Fruit fly (Drosophila melanogaster) whole organism, pupa: ENCODE results near the gene Golgin104.

Experiments
- CG12605 ChIP-seq: fragments of 200-800 bp; sonication (Bioruptor generic); IDR thresholded peaks from 2 replicates; pipeline ENCODE4 v1.3.6; 2022; ENCODE audit warnings: missing biosample characterization, missing genetic modification characterization
- CG14655 ChIP-seq: fragments of 200-800 bp; sonication (Bioruptor generic); optimal IDR thresholded peaks from 3 replicates; lab custom pipeline; 2017; ENCODE audit warnings: mild to moderate bottlenecking, missing biosample characterization, missing genetic modification reagents, missing genetic modification characterization
- CG17806 ChIP-seq: fragments of 200-800 bp; sonication (Bioruptor generic); optimal IDR thresholded peaks from 2 replicates; lab custom pipeline; 2018; ENCODE audit warnings: missing biosample characterization, mild to moderate bottlenecking, missing genetic modification characterization, moderate library complexity
- CG4496 ChIP-seq: fragments of 200-800 bp; sonication (Bioruptor generic); IDR thresholded peaks from 3 replicates; pipeline ENCODE4 v1.3.6; 2022; ENCODE audit warnings: missing biosample characterization, missing genetic modification characterization
- CG9948 ChIP-seq: fragments of 200-800 bp; sonication (Bioruptor generic); optimal IDR thresholded peaks from 2 replicates; lab custom pipeline; 2018; ENCODE audit warnings: missing biosample characterization, mild to moderate bottlenecking, missing genetic modification characterization, moderate library complexity
- D1 ChIP-seq: fragments of 200-800 bp; sonication (Bioruptor generic); optimal IDR thresholded peaks from 2 replicates; lab custom pipeline; 2018; ENCODE audit warnings: missing biosample characterization, mild to moderate bottlenecking, missing genetic modification characterization, moderate library complexity
- EcR ChIP-seq: fragments of 200-800 bp; sonication (Bioruptor generic); optimal IDR thresholded peaks from 3 replicates; lab custom pipeline; 2019; ENCODE audit warnings: missing biosample characterization, missing genetic modification characterization, mild to moderate bottlenecking, moderate library complexity, missing genetic modification reagents
- Pif1A ChIP-seq: fragments of 200-800 bp; sonication (Bioruptor generic); optimal IDR thresholded peaks from 3 replicates; lab custom pipeline; 2016; ENCODE audit warnings: missing biosample characterization, missing genetic modification characterization
- gl ChIP-seq: fragments of 200-800 bp; sonication (Bioruptor generic); optimal IDR thresholded peaks from 2 replicates; lab custom pipeline; 2018; ENCODE audit warnings: missing biosample characterization, mild to moderate bottlenecking, missing genetic modification characterization
- rn ChIP-seq: fragments of 200-800 bp; sonication (Bioruptor generic); IDR thresholded peaks from 2 replicates; pipeline ENCODE4 v1.3.6; 2022; ENCODE audit warnings: missing biosample characterization, missing genetic modification characterization

DNA sequence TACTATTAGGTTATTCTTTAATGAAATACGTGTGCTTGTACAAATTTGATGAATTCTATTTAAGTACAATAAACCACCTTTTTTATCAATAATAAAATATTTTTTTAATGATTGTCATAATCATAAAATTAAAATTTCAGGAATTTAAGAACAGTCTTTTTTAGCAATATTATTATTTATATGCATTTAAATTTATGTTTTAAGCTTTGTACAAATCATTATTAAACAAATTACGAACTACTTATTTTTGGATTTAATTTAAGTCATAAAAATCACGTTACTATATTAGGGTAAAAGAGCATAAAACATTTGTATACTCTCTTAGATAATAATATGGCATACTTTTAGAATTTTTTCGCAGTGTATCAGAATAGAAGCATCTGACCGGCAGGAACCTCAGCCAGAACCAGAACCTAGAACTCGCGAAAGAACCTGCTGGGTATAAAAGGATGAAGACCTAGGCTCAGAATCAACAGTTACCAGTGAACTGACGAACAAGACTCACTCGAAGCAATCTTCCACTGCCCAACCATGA is 10.4 kb upstream of the Golgin104 start, which contains the start of gene Cpr72Ea:
- peak; percentile 6 for TF ChIP-seq CG17806 (tag; lab: Kevin White, UChicago)
- TF ChIP-seq CG14655 (GFP tag; lab: Kevin White, UChicago) = peak; percentile 39
- TF ChIP-seq rn (GFP tag; lab: Robert Waterston, UW) = no peak
- TF ChIP-seq D1 (tag; lab: Kevin White, UChicago) = peak; percentile 49
- TF ChIP-seq Pif1A (GFP tag; lab: Kevin White, UChicago) = no peak
- no peak for TF ChIP-seq CG12605 (GFP tag; lab: Robert Waterston, UW)
- no peak for TF ChIP-seq CG4496 (GFP tag; lab: Robert Waterston, UW)
- no peak for TF ChIP-seq gl (tag; lab: Kevin White, UChicago)
- peak; percentile 73 for TF ChIP-seq CG9948 (tag; lab: Kevin White, UChicago)
- TF ChIP-seq EcR (GFP tag; lab: Kevin White, UChicago) = no peak
